Worm (Caenorhabditis elegans) whole organism, L2 larva: ENCODE measurements around the gene cyp-42A1.

Source experiments
- C34F6.9 ChIP-seq: fragments of 150-350 bp; optimal IDR thresholded peaks from 2 replicates; lab custom pipeline; 2014; ENCODE audit warnings: missing biosample characterization, missing genetic modification characterization
- R02D3.7 ChIP-seq: fragments of 150-350 bp; optimal IDR thresholded peaks from 2 replicates; lab custom pipeline; 2014; ENCODE audit warnings: missing biosample characterization, missing genetic modification characterization
- ZK546.5 ChIP-seq: sonication (generic microtip); optimal IDR thresholded peaks from 2 replicates; lab custom pipeline; 2017; ENCODE audit warnings: missing biosample characterization, missing genetic modification characterization
- alr-1 ChIP-seq: fragments of 150-350 bp; optimal IDR thresholded peaks from 2 replicates; lab custom pipeline; 2014; ENCODE audit warnings: missing biosample characterization, missing genetic modification characterization
- aly-2 ChIP-seq: fragments of 150-350 bp; optimal IDR thresholded peaks from 2 replicates; lab custom pipeline; 2014; ENCODE audit warnings: missing biosample characterization, missing genetic modification characterization
- ama-1 ChIP-seq: fragments of 150-350 bp; optimal IDR thresholded peaks from 2 replicates; lab custom pipeline; 2018; ENCODE audit warnings: inconsistent platforms
- blmp-1 ChIP-seq: sonication (generic microtip); optimal IDR thresholded peaks from 2 replicates; lab custom pipeline; 2017; ENCODE audit warnings: missing genetic modification characterization, mild to moderate bottlenecking, missing compliant biosample characterization, antibody characterized with exemption, moderate library complexity; ENCODE audit not compliant: insufficient read depth
- ceh-16 ChIP-seq: fragments of 150-350 bp; optimal IDR thresholded peaks from 2 replicates; lab custom pipeline; 2014; ENCODE audit warnings: missing biosample characterization, missing genetic modification characterization
- ceh-82 ChIP-seq: fragments of 150-350 bp; optimal IDR thresholded peaks from 2 replicates; lab custom pipeline; 2014; ENCODE audit warnings: missing biosample characterization, missing genetic modification characterization
- crh-2 ChIP-seq: sonication (generic microtip); optimal IDR thresholded peaks from 2 replicates; lab custom pipeline; 2017; ENCODE audit warnings: missing biosample characterization, missing genetic modification characterization
- dmd-4 ChIP-seq: sonication (generic microtip); optimal IDR thresholded peaks from 2 replicates; lab custom pipeline; 2017; ENCODE audit warnings: missing biosample characterization, missing genetic modification characterization
- egl-27 ChIP-seq: sonication (generic microtip); optimal IDR thresholded peaks from 3 replicates; lab custom pipeline; 2017; ENCODE audit warnings: missing biosample characterization, missing genetic modification reagents, missing genetic modification characterization
- elt-1 ChIP-seq: fragments of 150-350 bp; optimal IDR thresholded peaks from 2 replicates; lab custom pipeline; 2014; ENCODE audit warnings: missing biosample characterization, missing genetic modification characterization
- elt-3 ChIP-seq: sonication (generic microtip); optimal IDR thresholded peaks from 2 replicates; lab custom pipeline; 2017; ENCODE audit warnings: missing biosample characterization, missing genetic modification characterization
- fos-1 ChIP-seq: fragments of 150-350 bp; optimal IDR thresholded peaks from 2 replicates; lab custom pipeline; 2014; ENCODE audit warnings: missing biosample characterization, missing genetic modification characterization
- gmeb-1 ChIP-seq: fragments of 150-350 bp; optimal IDR thresholded peaks from 2 replicates; lab custom pipeline; 2014; ENCODE audit warnings: missing biosample characterization, missing genetic modification characterization
- lin-11 ChIP-seq: fragments of 150-350 bp; sonication (generic microtip); optimal IDR thresholded peaks from 2 replicates; lab custom pipeline; 2014; ENCODE audit warnings: missing biosample characterization, missing genetic modification characterization, inconsistent platforms, mixed read lengths
- lin-13 ChIP-seq: fragments of 150-350 bp; optimal IDR thresholded peaks from 2 replicates; lab custom pipeline; 2014; ENCODE audit warnings: missing biosample characterization, missing genetic modification reagents, missing genetic modification characterization
- lin-39 ChIP-seq: fragments of 150-350 bp; optimal IDR thresholded peaks from 2 replicates; lab custom pipeline; 2014; ENCODE audit warnings: missing biosample characterization, missing genetic modification reagents, missing genetic modification characterization
- lsy-2 ChIP-seq, 2 experiments: fragments of 150-350 bp in 1 of 2; sonication (generic microtip) in 1 of 2; optimal IDR thresholded peaks; 2 replicates each; lab custom pipeline; 2014 to 2017; ENCODE audit warnings: missing biosample characterization in 2 of 2, missing genetic modification characterization in 2 of 2
- mab-5 ChIP-seq: fragments of 150-350 bp; optimal IDR thresholded peaks from 2 replicates; lab custom pipeline; 2014; ENCODE audit warnings: missing biosample characterization, missing genetic modification characterization
- mbf-1 ChIP-seq: sonication (generic microtip); optimal IDR thresholded peaks from 2 replicates; lab custom pipeline; 2017; ENCODE audit warnings: missing biosample characterization, missing genetic modification characterization
- nhr-10 ChIP-seq: sonication (generic microtip); optimal IDR thresholded peaks from 2 replicates; lab custom pipeline; 2017; ENCODE audit warnings: missing biosample characterization, missing genetic modification characterization
- nhr-11 ChIP-seq: fragments of 150-350 bp; optimal IDR thresholded peaks from 2 replicates; lab custom pipeline; 2014; ENCODE audit warnings: missing biosample characterization, missing genetic modification characterization
- nhr-129 ChIP-seq: fragments of 150-350 bp; optimal IDR thresholded peaks from 2 replicates; lab custom pipeline; 2014; ENCODE audit warnings: missing biosample characterization, missing genetic modification characterization
- nhr-21 ChIP-seq: fragments of 150-350 bp; optimal IDR thresholded peaks from 2 replicates; lab custom pipeline; 2014; ENCODE audit warnings: missing biosample characterization, missing genetic modification characterization
- nhr-237 ChIP-seq: fragments of 150-350 bp; optimal IDR thresholded peaks from 2 replicates; lab custom pipeline; 2014; ENCODE audit warnings: missing biosample characterization, missing genetic modification characterization
- nhr-25 ChIP-seq: fragments of 150-350 bp; sonication (generic microtip); optimal IDR thresholded peaks from 3 replicates; lab custom pipeline; 2014; ENCODE audit warnings: missing biosample characterization, missing genetic modification characterization
- nhr-77 ChIP-seq: fragments of 150-350 bp; optimal IDR thresholded peaks from 2 replicates; lab custom pipeline; 2014; ENCODE audit warnings: missing biosample characterization, missing genetic modification characterization
- peb-1 ChIP-seq: fragments of 150-350 bp; optimal IDR thresholded peaks from 2 replicates; lab custom pipeline; 2014; ENCODE audit warnings: missing biosample characterization, missing genetic modification characterization
- sma-9 ChIP-seq, 2 experiments: fragments of 150-350 bp in 1 of 2; sonication (generic microtip) in 1 of 2; optimal IDR thresholded peaks; 2 replicates each; lab custom pipeline; 2014 to 2016; ENCODE audit warnings: missing genetic modification characterization in 2 of 2, mild to moderate bottlenecking in 1 of 2, missing biosample characterization in 1 of 2, missing compliant biosample characterization in 1 of 2, missing genetic modification reagents in 1 of 2, moderate library complexity in 1 of 2
- snpc-4 ChIP-seq: fragments of 150-350 bp; optimal IDR thresholded peaks from 2 replicates; lab custom pipeline; 2014; ENCODE audit warnings: missing biosample characterization, missing genetic modification characterization
- unc-39 ChIP-seq: fragments of 150-350 bp; optimal IDR thresholded peaks from 2 replicates; lab custom pipeline; 2014; ENCODE audit warnings: missing biosample characterization, missing genetic modification characterization
- unc-55 ChIP-seq: fragments of 150-350 bp; sonication (generic microtip); optimal IDR thresholded peaks from 3 replicates; lab custom pipeline; 2014; ENCODE audit warnings: missing biosample characterization, missing genetic modification reagents, missing genetic modification characterization
- unc-62 ChIP-seq: fragments of 150-350 bp; optimal IDR thresholded peaks from 2 replicates; lab custom pipeline; 2014; ENCODE audit warnings: missing biosample characterization, missing genetic modification reagents, missing genetic modification characterization
- ztf-1 ChIP-seq: fragments of 200-800 bp; sonication (Bioruptor generic); conservative IDR thresholded peaks from 2 replicates; pipeline ENCODE4 v1.3.6; 2022; ENCODE audit warnings: missing genetic modification characterization, missing compliant biosample characterization
- ztf-11 ChIP-seq: sonication (generic microtip); optimal IDR thresholded peaks from 2 replicates; lab custom pipeline; 2017; ENCODE audit warnings: missing biosample characterization, missing genetic modification characterization
- ztf-4 ChIP-seq: fragments of 150-350 bp; optimal IDR thresholded peaks from 2 replicates; lab custom pipeline; 2014; ENCODE audit warnings: missing biosample characterization, missing genetic modification characterization

cyp-42A1 gene

ce11 chrV:18911736-18912135, at the start of gene cyp-42A1:
Gene cyp-42A1, plus strand, starts transcription at chrV:18912036.
- TF ChIP-seq ceh-82 (tag; lab: Kevin White, UChicago) (no peak), ama-1 (no peak), nhr-77 (tag; lab: Kevin White, UChicago) (no peak), ZK546.5 (tag; lab: Kevin White, UChicago) (no peak), nhr-129 (tag; lab: Kevin White, UChicago) (no peak)

ce11 chrV:18868517-18868916, 43.3 kb upstream of the cyp-42A1 start:
- TF ChIP-seq C34F6.9 (tag; lab: Kevin White, UChicago) (peak; percentile 37), ztf-1 (GFP tag; lab: Robert Waterston, UW) (no peak), gmeb-1 (peak; percentile 28), lin-13 (GFP tag; lab: Kevin White, UChicago) (peak; percentile 7), sma-9 (GFP tag; optimal IDR thresholded peaks at IDR 0.05; lab: Kevin White, UChicago) (no peak), sma-9 (tag; optimal IDR thresholded peaks at IDR 0.05; lab: Kevin White, UChicago) (no peak), nhr-77 (tag; lab: Kevin White, UChicago) (no peak), mbf-1 (tag; lab: Kevin White, UChicago) (no peak), fos-1 (tag; lab: Kevin White, UChicago) (peak; percentile 65), snpc-4 (tag; lab: Kevin White, UChicago) (no peak), unc-39 (tag; lab: Kevin White, UChicago) (no peak), alr-1 (no peak), lsy-2 (tag; optimal IDR thresholded peaks at IDR 0.05; lab: Kevin White, UChicago) (peak in 1 of 2 experiments; percentile 42), nhr-10 (no peak), unc-55 (peak; percentile 28), nhr-237 (tag; lab: Kevin White, UChicago) (no peak), ztf-4 (tag; lab: Kevin White, UChicago) (no peak), ceh-82 (tag; lab: Kevin White, UChicago) (no peak), nhr-129 (tag; lab: Kevin White, UChicago) (peak; percentile 64), aly-2 (tag; lab: Kevin White, UChicago) (no peak), blmp-1 (tag; lab: Kevin White, UChicago) (no peak), R02D3.7 (tag; lab: Kevin White, UChicago) (no peak), elt-1 (no peak), crh-2 (tag; lab: Kevin White, UChicago) (peak; percentile 78), peb-1 (tag; lab: Kevin White, UChicago) (no peak), ZK546.5 (tag; lab: Kevin White, UChicago) (no peak), lin-11 (no peak), ama-1 (no peak), nhr-21 (tag; lab: Kevin White, UChicago) (no peak), ceh-16 (no peak), unc-62 (no peak), mab-5 (tag; lab: Kevin White, UChicago) (no peak), nhr-25 (no peak), elt-3 (no peak), ztf-11 (tag; lab: Kevin White, UChicago) (no peak), nhr-11 (tag; lab: Kevin White, UChicago) (no peak), lin-39 (tag; lab: Kevin White, UChicago) (no peak)

- TF ChIP-seq egl-27 (tag; lab: Kevin White, UChicago) = no peak
- no peak for TF ChIP-seq lin-11
- TF ChIP-seq fos-1 (tag; lab: Kevin White, UChicago) = peak; percentile 56
- TF ChIP-seq, all 48 proteins: peak for 1
Observed at ce11 chrV:18870955-18871354, 40.9 kb upstream of the cyp-42A1 start.

- no peak for TF ChIP-seq unc-62
- TF ChIP-seq elt-1 = no peak
- no peak for TF ChIP-seq gmeb-1
- no peak for TF ChIP-seq ama-1
- TF ChIP-seq ztf-1 (GFP tag; lab: Robert Waterston, UW) = no peak
- TF ChIP-seq sma-9 (GFP tag; optimal IDR thresholded peaks at IDR 0.05; lab: Kevin White, UChicago) = no peak
- TF ChIP-seq sma-9 (tag; optimal IDR thresholded peaks at IDR 0.05; lab: Kevin White, UChicago) = no peak
- TF ChIP-seq dmd-4 (tag; lab: Kevin White, UChicago) = no peak
Observed at ce11 chrV:18873833-18874232, 38.0 kb upstream of the cyp-42A1 start, which contains the start of gene ceh-51. Gene ceh-51, plus strand, starts transcription at chrV:18874133.
